Fruit fly (Drosophila melanogaster) Kc167 (cell line): ENCODE results near the gene CG3552.

Source experiments
- Myc ChIP-seq: fragments of >200 bp; optimal IDR thresholded peaks from 2 replicates; lab custom pipeline; 2017; ENCODE audit warnings: missing external identifiers
- Sin3A ChIP-seq: fragments of >200 bp; optimal IDR thresholded peaks from 2 replicates; lab custom pipeline; 2018; ENCODE audit warnings: missing external identifiers
- h ChIP-seq: fragments of >200 bp; optimal IDR thresholded peaks from 3 replicates; lab custom pipeline; 2018; ENCODE audit warnings: missing external identifiers
- insv ChIP-seq: fragments of >200 bp; optimal IDR thresholded peaks from 3 replicates; lab custom pipeline; 2018; ENCODE audit warnings: missing external identifiers
- psq ChIP-seq: fragments of >200 bp; optimal IDR thresholded peaks from 2 replicates; lab custom pipeline; 2017; ENCODE audit warnings: missing external identifiers
- ttk ChIP-seq: sonication (Bioruptor generic); optimal IDR thresholded peaks from 2 replicates; lab custom pipeline; 2017; ENCODE audit warnings: missing external identifiers

CG3552 gene

DNA sequence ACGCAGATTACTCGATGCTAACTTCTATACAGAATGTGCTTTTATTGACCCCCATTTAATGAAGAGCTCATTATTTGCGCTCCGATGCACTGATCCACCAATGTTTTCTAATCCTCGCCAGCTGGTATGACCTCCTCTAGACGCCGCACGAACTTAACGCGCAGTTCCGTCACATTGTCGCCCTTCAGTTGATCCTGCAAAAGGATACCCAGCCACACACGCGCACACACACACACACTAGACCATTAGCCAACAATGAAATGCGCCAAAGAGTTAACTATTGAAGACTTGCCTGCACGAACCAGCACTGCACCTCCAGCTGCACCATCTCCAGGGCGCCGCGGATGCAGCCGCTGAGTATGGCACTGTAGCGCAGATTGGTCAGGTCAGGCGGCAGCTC, 17.3 kb upstream of the CG3552 start:
- TF ChIP-seq ttk (lab: Kevin White, UChicago) (no peak), Myc (lab: Kevin White, UChicago) (no peak), insv (lab: Kevin White, UChicago) (no peak), h (lab: Kevin White, UChicago) (no peak), psq (lab: Kevin White, UChicago) (no peak), Sin3A (lab: Kevin White, UChicago) (no peak)

DNA sequence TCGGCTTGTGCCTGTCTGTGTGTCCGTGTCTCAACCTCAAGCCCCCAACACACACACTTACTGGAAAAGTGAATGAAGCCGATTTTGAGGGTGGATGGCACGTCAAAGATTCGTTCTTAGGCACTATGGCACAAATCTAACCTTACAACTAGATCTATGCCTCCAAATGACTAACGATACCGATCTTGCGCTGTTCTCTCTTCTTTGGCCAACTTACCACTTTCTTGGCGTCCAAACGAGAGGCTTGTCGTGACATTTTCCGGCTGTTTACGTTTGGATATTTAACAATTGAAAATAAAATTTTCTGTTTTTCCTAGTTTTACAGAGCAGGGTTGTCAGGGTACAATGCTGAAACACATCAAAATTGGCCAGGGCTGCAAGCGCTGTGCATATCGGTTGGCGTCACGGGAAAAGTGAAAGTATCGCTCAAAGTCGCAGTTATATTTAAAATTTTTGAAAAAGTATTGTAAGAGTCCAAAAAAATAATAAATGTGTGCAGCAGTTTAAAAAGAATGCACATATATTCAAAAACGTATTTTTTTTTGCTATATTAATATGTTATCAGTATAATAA, 14.1 kb upstream of the CG3552 start, which contains the start of the genes Bet3 and Nf-YA:
TSS of gene Bet3 (minus strand) at position 361 of the 573 bp plus-strand sequence.
TSS of gene Nf-YA (minus strand) at position 361 of the 573 bp plus-strand sequence.
- TF ChIP-seq psq (lab: Kevin White, UChicago) (no peak), ttk (lab: Kevin White, UChicago) (no peak), Sin3A (lab: Kevin White, UChicago) (no peak), Myc (lab: Kevin White, UChicago) (no peak), h (lab: Kevin White, UChicago) (no peak), insv (lab: Kevin White, UChicago) (no peak)

dm6 chr3L:9442625-9443282, 13.4 kb upstream of the CG3552 start, which contains the start of gene Srg3:
TSS of gene Srg3 (plus strand) at chr3L:9443232.
- TF ChIP-seq psq (lab: Kevin White, UChicago) (no peak), Sin3A (lab: Kevin White, UChicago) (no peak), insv (lab: Kevin White, UChicago) (no peak), h (lab: Kevin White, UChicago) (no peak), ttk (lab: Kevin White, UChicago) (no peak), Myc (lab: Kevin White, UChicago) (no peak)

DNA sequence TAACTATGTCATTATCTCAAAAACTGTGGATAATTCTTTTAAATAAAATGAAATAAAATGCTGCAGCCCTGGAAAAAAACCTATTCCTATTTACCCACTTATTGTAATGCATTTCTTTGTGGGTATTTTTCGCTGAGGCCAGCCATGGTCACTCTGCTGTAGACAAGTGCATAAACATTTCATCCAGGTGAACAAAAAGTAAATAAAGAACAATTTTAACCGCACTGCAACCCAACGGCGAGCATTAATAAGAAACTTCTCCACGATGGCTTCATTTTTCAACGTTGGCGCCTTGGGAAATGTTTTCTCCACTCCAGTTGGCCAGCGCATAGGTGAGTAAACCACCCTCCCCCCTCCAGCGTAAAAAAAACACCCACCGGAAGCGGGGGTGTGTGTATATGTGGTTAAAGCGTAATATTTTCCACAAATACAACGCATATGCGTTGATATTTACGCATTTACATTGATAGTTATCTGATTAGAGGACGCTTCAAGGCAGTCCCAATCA, 9.3 kb upstream of the CG3552 start, which contains the start of gene CG3529:
TSS of gene CG3529 (plus strand) at position 134 of the 508 bp plus-strand sequence.
- no peak for TF ChIP-seq insv (lab: Kevin White, UChicago)
- TF ChIP-seq h (lab: Kevin White, UChicago): no peak
- no peak for TF ChIP-seq psq (lab: Kevin White, UChicago)
- TF ChIP-seq Myc (lab: Kevin White, UChicago): no peak
- TF ChIP-seq ttk (lab: Kevin White, UChicago): no peak
- no peak for TF ChIP-seq Sin3A (lab: Kevin White, UChicago)

DNA sequence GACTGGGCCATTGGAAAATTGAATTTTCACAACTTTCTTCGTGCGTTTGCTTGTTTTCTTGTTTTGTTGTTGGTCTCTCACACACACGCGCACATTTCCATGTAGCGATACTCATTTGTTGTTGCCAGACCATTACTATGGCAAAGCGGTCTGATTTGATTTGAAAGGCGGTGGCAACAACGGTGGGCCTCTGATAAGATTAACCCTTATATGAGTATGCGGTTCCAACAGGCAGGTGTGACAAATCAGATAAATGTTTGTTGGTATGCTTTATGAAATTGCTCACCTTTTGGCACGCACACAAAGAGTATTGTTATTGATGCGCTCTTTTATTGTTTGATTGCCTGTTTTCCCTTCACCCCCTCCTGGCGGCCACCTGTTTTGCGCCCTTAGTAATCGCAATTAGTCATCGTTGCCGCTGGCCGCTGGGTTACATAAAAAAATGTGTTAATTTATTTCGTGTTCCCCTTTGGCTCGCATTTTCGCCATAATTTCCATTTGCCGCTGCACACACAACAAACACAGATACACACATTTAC, 8.8 kb upstream of the CG3552 start:
- TF ChIP-seq ttk (lab: Kevin White, UChicago) (no peak), h (lab: Kevin White, UChicago) (no peak), insv (lab: Kevin White, UChicago) (no peak), Sin3A (lab: Kevin White, UChicago) (no peak), psq (lab: Kevin White, UChicago) (no peak), Myc (lab: Kevin White, UChicago) (no peak)

- no peak for TF ChIP-seq insv (lab: Kevin White, UChicago)
- no peak for TF ChIP-seq Sin3A (lab: Kevin White, UChicago)
- no peak for TF ChIP-seq h (lab: Kevin White, UChicago)
- TF ChIP-seq ttk (lab: Kevin White, UChicago): no peak
- TF ChIP-seq Myc (lab: Kevin White, UChicago): no peak
- no peak for TF ChIP-seq psq (lab: Kevin White, UChicago)
These were observed 4.5 kb upstream of the CG3552 start, which contains the start of the genes CG3448 and ghi for dm6 chr3L:9451522-9452118. TSS of gene CG3448 (minus strand) at chr3L:9451572. TSS of gene ghi (plus strand) at chr3L:9451876.

DNA sequence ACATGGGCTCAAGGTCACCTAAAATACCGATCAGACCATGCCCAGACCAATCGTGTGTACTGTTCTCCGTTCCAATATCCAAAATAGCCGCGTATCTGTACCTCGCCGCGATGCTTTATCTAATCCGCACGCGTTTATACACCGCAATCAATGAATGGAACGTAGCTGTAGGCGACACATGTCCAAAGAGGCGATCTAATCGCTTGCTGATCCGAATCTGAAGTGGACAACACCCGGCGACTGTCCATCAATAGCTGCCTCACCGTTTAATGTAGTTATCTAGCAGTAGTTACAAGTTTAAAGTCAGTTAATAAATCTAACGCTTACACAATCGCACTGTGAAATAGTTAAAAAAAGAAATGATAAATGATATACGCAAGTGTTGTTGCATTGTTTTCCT, 3.7 kb upstream of the CG3552 start:
- TF ChIP-seq Myc (lab: Kevin White, UChicago): no peak
- TF ChIP-seq h (lab: Kevin White, UChicago): no peak
- no peak for TF ChIP-seq insv (lab: Kevin White, UChicago)
- TF ChIP-seq ttk (lab: Kevin White, UChicago): no peak
- no peak for TF ChIP-seq Sin3A (lab: Kevin White, UChicago)
- TF ChIP-seq psq (lab: Kevin White, UChicago): no peak

DNA sequence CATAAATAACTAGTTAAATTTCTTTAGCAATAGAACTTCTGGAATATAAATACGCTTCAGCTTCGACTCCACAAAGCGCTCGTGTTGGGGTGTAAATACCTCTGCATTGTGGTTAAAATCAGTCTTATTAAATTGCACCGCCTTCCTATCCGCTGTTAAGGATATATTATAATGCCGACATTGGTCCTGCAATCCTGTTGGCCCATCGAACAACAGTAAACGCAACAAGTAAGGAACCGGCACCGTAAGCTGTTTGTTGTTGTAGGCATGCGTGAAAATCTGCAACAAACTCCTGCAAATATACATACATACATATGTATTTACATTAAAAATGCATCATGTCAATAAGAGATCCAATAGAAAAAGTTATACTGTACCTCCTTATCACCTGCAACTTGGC, 271 bp downstream of the CG3552 start:
- no peak for TF ChIP-seq psq (lab: Kevin White, UChicago)
- no peak for TF ChIP-seq h (lab: Kevin White, UChicago)
- TF ChIP-seq insv (lab: Kevin White, UChicago): no peak
- TF ChIP-seq Sin3A (lab: Kevin White, UChicago): no peak
- no peak for TF ChIP-seq ttk (lab: Kevin White, UChicago)
- TF ChIP-seq Myc (lab: Kevin White, UChicago): no peak

DNA sequence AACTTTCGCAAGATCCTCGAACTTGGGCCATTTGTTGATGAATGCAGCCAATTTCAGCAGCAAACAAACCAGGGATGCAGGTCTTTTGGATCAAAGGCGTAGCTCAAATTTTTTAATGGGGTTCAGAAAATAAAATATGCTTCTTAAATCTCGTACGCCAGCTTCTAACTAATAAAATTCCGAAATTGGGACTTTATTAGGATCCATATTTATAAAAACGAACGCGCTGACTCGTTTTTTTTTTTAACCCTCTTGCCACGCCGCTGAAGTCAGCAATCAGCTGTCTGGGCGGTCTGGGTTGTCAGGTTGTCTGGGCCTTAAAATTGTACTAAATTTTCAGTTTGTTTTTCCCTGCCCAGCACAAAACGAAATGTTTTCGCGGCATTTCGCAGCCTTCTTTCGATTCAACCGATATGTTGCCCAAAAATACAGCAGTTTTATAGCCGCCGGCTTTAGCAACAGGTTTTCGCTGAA, 1.5 kb downstream of the CG3552 start, which contains the start of gene CG3437:
TSS of gene CG3437 (minus strand) at position 51 of the 474 bp plus-strand sequence.
- TF ChIP-seq ttk (lab: Kevin White, UChicago): no peak

- TF ChIP-seq ttk (lab: Kevin White, UChicago) (no peak), h (lab: Kevin White, UChicago) (no peak), Myc (lab: Kevin White, UChicago) (no peak), insv (lab: Kevin White, UChicago) (no peak)
These were observed 4.8 kb downstream of the CG3552 start, which contains the start of the genes CG3434 and CG44838 for dm6 chr3L:9460775-9461491. TSS of gene CG3434 (minus strand) at chr3L:9460799. TSS of gene CG44838 (plus strand) at chr3L:9461050.
